Worm (Caenorhabditis elegans) whole organism, L4 larva: ENCODE results near the gene lab-2.
A peak's percentile ranks its signal among the peaks of the same experiment; 100 is the strongest.

ENCODE experiments used
- F44E2.7 ChIP-seq: fragments of 200-800 bp; sonication (Bioruptor generic); IDR thresholded peaks from 2 replicates; pipeline ENCODE4 v2.1.2; 2022; ENCODE audit warnings: missing genetic modification characterization, missing compliant biosample characterization
- aly-2 ChIP-seq: sonication (generic microtip); optimal IDR thresholded peaks from 2 replicates; lab custom pipeline; 2018; ENCODE audit warnings: missing biosample characterization, missing genetic modification characterization
- ama-1 ChIP-seq: fragments of 150-350 bp; optimal IDR thresholded peaks from 2 replicates; lab custom pipeline; 2014; ENCODE audit warnings: inconsistent platforms, mixed read lengths
- ceh-20 ChIP-seq: fragments of 200-800 bp; sonication (Bioruptor generic); IDR thresholded peaks from 2 replicates; pipeline ENCODE4 v1.3.6; 2022; ENCODE audit warnings: missing genetic modification reagents, missing genetic modification characterization, missing compliant biosample characterization
- ceh-28 ChIP-seq: fragments of 150-350 bp; optimal IDR thresholded peaks from 2 replicates; lab custom pipeline; 2014; ENCODE audit warnings: missing biosample characterization, missing genetic modification reagents, missing genetic modification characterization
- jun-1 ChIP-seq: fragments of 150-350 bp; optimal IDR thresholded peaks from 2 replicates; lab custom pipeline; 2014; ENCODE audit warnings: missing biosample characterization, missing genetic modification reagents, missing genetic modification characterization
- lin-39 ChIP-seq: fragments of 150-350 bp; optimal IDR thresholded peaks from 2 replicates; lab custom pipeline; 2014; ENCODE audit warnings: missing biosample characterization, missing genetic modification reagents, missing genetic modification characterization
- nhr-76 ChIP-seq: fragments of 150-350 bp; optimal IDR thresholded peaks from 2 replicates; lab custom pipeline; 2014; ENCODE audit warnings: missing biosample characterization, missing genetic modification characterization
- snpc-4 ChIP-seq: fragments of 150-350 bp; optimal IDR thresholded peaks from 2 replicates; lab custom pipeline; 2014; ENCODE audit warnings: missing biosample characterization, missing genetic modification characterization

- TF ChIP-seq snpc-4 (no peak), ama-1 (lab: Kevin White, UChicago) (peak; percentile 78), aly-2 (tag; lab: Kevin White, UChicago) (no peak), ceh-20 (GFP tag; lab: Robert Waterston, UW) (no peak), lin-39 (tag; lab: Kevin White, UChicago) (no peak), jun-1 (no peak), F44E2.7 (GFP tag; lab: Robert Waterston, UW) (no peak), ceh-28 (tag; lab: Kevin White, UChicago) (no peak), nhr-76 (tag; lab: Kevin White, UChicago) (no peak)
Measured at ce11 chrIII:7298045-7298444, 31.4 kb downstream of the lab-2 start.
